Fruit fly (Drosophila melanogaster) whole organism, embryonic: ENCODE results near the gene Roc1b.

Experiments
- Atf-2 ChIP-seq: fragments of 200-800 bp; sonication (Bioruptor generic); optimal IDR thresholded peaks from 2 replicates; lab custom pipeline; 2016; ENCODE audit warnings: missing biosample characterization, missing genetic modification characterization
- Atf6 ChIP-seq: fragments of 200-800 bp; sonication (Bioruptor generic); IDR thresholded peaks from 2 replicates; pipeline ENCODE4 v1.3.6; 2022; ENCODE audit warnings: missing biosample characterization, missing genetic modification characterization
- B-H2 ChIP-seq: fragments of 200-800 bp; sonication (Bioruptor generic); optimal IDR thresholded peaks from 2 replicates; lab custom pipeline; 2018; ENCODE audit warnings: missing biosample characterization, mild to moderate bottlenecking, missing genetic modification characterization
- CG10543 ChIP-seq: fragments of 200-800 bp; sonication (Bioruptor generic); optimal IDR thresholded peaks from 3 replicates; lab custom pipeline; 2017; ENCODE audit warnings: missing biosample characterization, mild to moderate bottlenecking, missing genetic modification characterization, moderate library complexity
- CG13123 ChIP-seq: fragments of 200-800 bp; sonication (Bioruptor generic); optimal IDR thresholded peaks from 2 replicates; lab custom pipeline; 2016; ENCODE audit warnings: missing biosample characterization, missing genetic modification characterization
- CG13287 ChIP-seq: fragments of 200-800 bp; sonication (Bioruptor generic); IDR thresholded peaks from 2 replicates; pipeline ENCODE4 v1.3.6; 2022; ENCODE audit warnings: missing biosample characterization, missing genetic modification characterization; ENCODE audit not compliant: partially characterized antibody
- CG14860 ChIP-seq: fragments of 200-800 bp; sonication (Bioruptor generic); IDR thresholded peaks from 3 replicates; pipeline ENCODE4 v1.3.6; 2022; ENCODE audit warnings: missing biosample characterization, missing genetic modification characterization; ENCODE audit not compliant: partially characterized antibody
- CG14965 ChIP-seq: fragments of 200-800 bp; sonication (Bioruptor generic); optimal IDR thresholded peaks from 2 replicates; lab custom pipeline; 2016; ENCODE audit warnings: missing biosample characterization, missing genetic modification characterization, borderline replicate concordance
- CG15011 ChIP-seq: fragments of 200-800 bp; sonication (Bioruptor generic); optimal IDR thresholded peaks from 3 replicates; lab custom pipeline; 2018; ENCODE audit warnings: missing biosample characterization, mild to moderate bottlenecking, missing genetic modification characterization
- CG15479 ChIP-seq: fragments of 200-800 bp; sonication (Bioruptor generic); optimal IDR thresholded peaks from 3 replicates; lab custom pipeline; 2019; ENCODE audit warnings: missing biosample characterization, mild to moderate bottlenecking, missing genetic modification characterization, moderate library complexity
- CG17829 ChIP-seq: fragments of 200-800 bp; optimal IDR thresholded peaks from 2 replicates; lab custom pipeline; 2019; ENCODE audit warnings: missing biosample characterization, mild to moderate bottlenecking, missing genetic modification characterization, moderate library complexity
- CG2712 ChIP-seq: fragments of 200-800 bp; optimal IDR thresholded peaks from 3 replicates; lab custom pipeline; 2019; ENCODE audit warnings: missing biosample characterization, mild to moderate bottlenecking, missing genetic modification characterization, moderate library complexity
- CG30431 ChIP-seq: fragments of 200-800 bp; sonication (Bioruptor generic); optimal IDR thresholded peaks from 2 replicates; lab custom pipeline; 2017; ENCODE audit warnings: missing biosample characterization, missing genetic modification characterization
- CG31365 ChIP-seq: fragments of 200-800 bp; sonication (Bioruptor generic); optimal IDR thresholded peaks from 2 replicates; lab custom pipeline; 2018; ENCODE audit warnings: missing biosample characterization, mild to moderate bottlenecking, missing genetic modification characterization
- CG3281 ChIP-seq: fragments of 200-800 bp; sonication (Bioruptor generic); optimal IDR thresholded peaks from 3 replicates; lab custom pipeline; 2017; ENCODE audit warnings: missing biosample characterization, mild to moderate bottlenecking, missing genetic modification characterization
- CG3847 ChIP-seq: fragments of 200-800 bp; sonication (Bioruptor generic); IDR thresholded peaks from 2 replicates; pipeline ENCODE4 v1.3.6; 2022; ENCODE audit warnings: missing biosample characterization, missing genetic modification characterization
- CG4424 ChIP-seq: fragments of 200-800 bp; sonication (Bioruptor generic); optimal IDR thresholded peaks from 3 replicates; lab custom pipeline; 2016; ENCODE audit warnings: missing biosample characterization, missing genetic modification characterization
- CG6854 ChIP-seq: fragments of 200-800 bp; sonication (Bioruptor generic); optimal IDR thresholded peaks from 3 replicates; lab custom pipeline; 2017; ENCODE audit warnings: missing biosample characterization, mild to moderate bottlenecking, missing genetic modification characterization
- CG7372 ChIP-seq: fragments of 200-800 bp; sonication (Bioruptor generic); IDR thresholded peaks from 2 replicates; pipeline ENCODE4 v1.3.6; 2022; ENCODE audit warnings: missing biosample characterization, missing genetic modification characterization
- CG7963 ChIP-seq: fragments of 200-800 bp; sonication (Bioruptor generic); IDR thresholded peaks from 3 replicates; pipeline ENCODE4 v1.3.6; 2022; ENCODE audit warnings: missing biosample characterization, missing genetic modification characterization; ENCODE audit not compliant: partially characterized antibody
- CG8089 ChIP-seq: fragments of 200-800 bp; sonication (Bioruptor generic); optimal IDR thresholded peaks from 3 replicates; lab custom pipeline; 2016; ENCODE audit warnings: missing biosample characterization, missing genetic modification characterization
- CG8290 ChIP-seq, 3 experiments: fragments of 200-800 bp; sonication (Bioruptor generic); optimal IDR thresholded peaks; 2 replicates each; lab custom pipeline; 2016 to 2019; ENCODE audit warnings: missing biosample characterization in 3 of 3, missing genetic modification characterization in 3 of 3, mild to moderate bottlenecking in 2 of 3, moderate library complexity in 1 of 3
- CG9215 ChIP-seq: fragments of 200-800 bp; sonication (Bioruptor generic); IDR thresholded peaks from 2 replicates; pipeline ENCODE4 v1.3.6; 2022; ENCODE audit warnings: missing biosample characterization, missing genetic modification characterization
- CG9876 ChIP-seq: fragments of 200-800 bp; sonication (Bioruptor generic); optimal IDR thresholded peaks from 2 replicates; lab custom pipeline; 2016; ENCODE audit warnings: missing biosample characterization, missing genetic modification characterization
- Chrac-16 ChIP-seq: fragments of 200-800 bp; sonication (Bioruptor generic); optimal IDR thresholded peaks from 3 replicates; lab custom pipeline; 2016; ENCODE audit warnings: missing biosample characterization, missing genetic modification characterization
- Dbx ChIP-seq: fragments of 200-800 bp; sonication (Bioruptor generic); IDR thresholded peaks from 3 replicates; pipeline ENCODE4 v1.3.6; 2022; ENCODE audit warnings: missing biosample characterization, missing genetic modification characterization
- Deaf1 ChIP-seq: fragments of 200-800 bp; optimal IDR thresholded peaks from 3 replicates; lab custom pipeline; 2019; ENCODE audit warnings: missing biosample characterization, mild to moderate bottlenecking, missing genetic modification characterization, moderate library complexity
- Fer1 ChIP-seq: fragments of 200-800 bp; sonication (Bioruptor generic); optimal IDR thresholded peaks from 2 replicates; lab custom pipeline; 2017; ENCODE audit warnings: missing biosample characterization, mild to moderate bottlenecking, missing genetic modification characterization
- GATAe ChIP-seq: fragments of 200-800 bp; sonication (Bioruptor generic); conservative IDR thresholded peaks from 2 replicates; pipeline ENCODE4 v1.3.6; 2022; ENCODE audit warnings: missing biosample characterization, missing genetic modification characterization
- Hand ChIP-seq: fragments of 200-800 bp; sonication (Bioruptor generic); optimal IDR thresholded peaks from 2 replicates; lab custom pipeline; 2017; ENCODE audit warnings: mild to moderate bottlenecking, missing biosample characterization, missing genetic modification reagents, missing genetic modification characterization
- Hr51 ChIP-seq, 2 experiments: fragments of 200-800 bp; sonication (Bioruptor generic); optimal IDR thresholded peaks; 2 replicates in 1 of 2; 3 replicates in 1 of 2; lab custom pipeline; 2016 to 2018; ENCODE audit warnings: missing biosample characterization in 2 of 2, missing genetic modification characterization in 2 of 2, mild to moderate bottlenecking in 1 of 2, moderate library complexity in 1 of 2
- Med ChIP-seq: fragments of 200-800 bp; sonication (Bioruptor generic); peaks from one replicate; lab custom pipeline; 2016; ENCODE audit warnings: missing biosample characterization, missing genetic modification characterization, mild to moderate bottlenecking, inconsistent platforms, moderate library complexity
- NfI ChIP-seq: fragments of 200-800 bp; sonication (Bioruptor generic); optimal IDR thresholded peaks from 3 replicates; lab custom pipeline; 2018; ENCODE audit warnings: missing biosample characterization, mild to moderate bottlenecking, missing genetic modification characterization, moderate library complexity
- ara ChIP-seq: fragments of 200-800 bp; sonication (Bioruptor generic); IDR thresholded peaks from 2 replicates; pipeline ENCODE4 v1.3.6; 2022; ENCODE audit warnings: missing biosample characterization, missing genetic modification characterization
- br ChIP-seq: fragments of >200 bp; optimal IDR thresholded peaks from 2 replicates; lab custom pipeline; 2017
- cato ChIP-seq: fragments of 200-800 bp; sonication (Bioruptor generic); optimal IDR thresholded peaks from 2 replicates; lab custom pipeline; 2016; ENCODE audit warnings: missing biosample characterization, missing genetic modification characterization, borderline replicate concordance
- chif ChIP-seq, 2 experiments: fragments of 200-800 bp; sonication (Bioruptor generic); optimal IDR thresholded peaks; 3 replicates each; lab custom pipeline; 2016; ENCODE audit warnings: missing biosample characterization in 2 of 2, missing genetic modification characterization in 2 of 2
- cwo ChIP-seq: fragments of 200-800 bp; sonication (Bioruptor generic); optimal IDR thresholded peaks from 3 replicates; lab custom pipeline; 2017; ENCODE audit warnings: missing biosample characterization, missing genetic modification characterization, mild to moderate bottlenecking, moderate library complexity, missing genetic modification reagents
- exex ChIP-seq: fragments of 200-800 bp; sonication (Bioruptor generic); optimal IDR thresholded peaks from 4 replicates; lab custom pipeline; 2018; ENCODE audit warnings: missing biosample characterization, mild to moderate bottlenecking, missing genetic modification characterization, moderate library complexity
- grau ChIP-seq: fragments of 200-800 bp; optimal IDR thresholded peaks from 3 replicates; lab custom pipeline; 2019; ENCODE audit warnings: missing biosample characterization, mild to moderate bottlenecking, missing genetic modification characterization, moderate library complexity
- hkb ChIP-seq, 2 experiments: fragments of 200-800 bp in 1 of 2; fragments of >200 bp in 1 of 2; sonication (Bioruptor generic) in 1 of 2; IDR thresholded peaks in 1 of 2; optimal IDR thresholded peaks in 1 of 2; 2 replicates each; pipeline versions ENCODE4 v1.3.6 to Lab custom; 2017 to 2022; ENCODE audit warnings: missing biosample characterization in 1 of 2, missing genetic modification characterization in 1 of 2
- jumu ChIP-seq: fragments of 200-800 bp; sonication (Bioruptor generic); optimal IDR thresholded peaks from 3 replicates; lab custom pipeline; 2016; ENCODE audit warnings: missing biosample characterization, missing genetic modification characterization
- lab ChIP-seq: fragments of 200-800 bp; sonication (Bioruptor generic); optimal IDR thresholded peaks from 3 replicates; lab custom pipeline; 2017; ENCODE audit warnings: missing biosample characterization, missing genetic modification characterization, mild to moderate bottlenecking, moderate library complexity, missing genetic modification reagents
- psq ChIP-seq: fragments of 200-800 bp; sonication (Bioruptor generic); optimal IDR thresholded peaks from 2 replicates; lab custom pipeline; 2017; ENCODE audit warnings: missing biosample characterization, missing genetic modification characterization
- pum ChIP-seq: fragments of 200-800 bp; sonication (Bioruptor generic); optimal IDR thresholded peaks from 2 replicates; lab custom pipeline; 2016; ENCODE audit warnings: missing biosample characterization, missing genetic modification characterization
- pzg ChIP-seq: fragments of 200-800 bp; sonication (Bioruptor generic); optimal IDR thresholded peaks from 3 replicates; lab custom pipeline; 2018; ENCODE audit warnings: missing biosample characterization, mild to moderate bottlenecking, missing genetic modification characterization, moderate library complexity
- rib ChIP-seq: fragments of 200-800 bp; sonication (Bioruptor generic); IDR thresholded peaks from 2 replicates; pipeline ENCODE4 v1.3.6; 2022; ENCODE audit warnings: missing biosample characterization, missing genetic modification characterization
- sc ChIP-seq, 3 experiments: fragments of >200 bp in 2 of 3; fragments of 200-800 bp in 1 of 3; sonication (Bioruptor generic) in 1 of 3; optimal IDR thresholded peaks; 2 replicates in 2 of 3; 3 replicates in 1 of 3; lab custom pipeline; 2017; ENCODE audit warnings: mild to moderate bottlenecking in 1 of 3, missing biosample characterization in 1 of 3, missing genetic modification characterization in 1 of 3, missing genetic modification reagents in 1 of 3
- sisA ChIP-seq: fragments of 200-800 bp; sonication (Bioruptor generic); IDR thresholded peaks from 2 replicates; pipeline ENCODE4 v1.3.6; 2022; ENCODE audit warnings: missing biosample characterization, missing genetic modification characterization

Roc1b gene

dm6 chr3L:339072-339471 is 18.7 kb upstream of the Roc1b start (continued):
- TF ChIP-seq Hr51 (GFP tag; optimal IDR thresholded peaks at IDR 0.05; lab: Kevin White, UChicago): no peak
- peak; percentile 13 for TF ChIP-seq grau (tag; lab: Kevin White, UChicago)
- TF ChIP-seq Atf-2 (GFP tag; lab: Kevin White, UChicago): no peak
- TF ChIP-seq br: no peak
- no peak for TF ChIP-seq rib
- peak; percentile 4 for TF ChIP-seq CG17829 (tag; lab: Kevin White, UChicago)
- TF ChIP-seq CG9876: no peak
- TF ChIP-seq B-H2 (GFP tag; lab: Kevin White, UChicago): peak; percentile 21
- no peak for TF ChIP-seq NfI (GFP tag; lab: Kevin White, UChicago)
- peak; percentile 30 for TF ChIP-seq exex (tag; lab: Kevin White, UChicago)
- peak; percentile 58 for TF ChIP-seq lab
- TF ChIP-seq CG9215 (GFP tag; lab: Robert Waterston, UW): no peak
- peak; percentile 15 for TF ChIP-seq CG3281 (GFP tag; lab: Kevin White, UChicago)
- TF ChIP-seq CG15479: no peak
- TF ChIP-seq CG10543: peak; percentile 24
- TF ChIP-seq Chrac-16 (GFP tag; lab: Kevin White, UChicago): no peak
- TF ChIP-seq CG13287: 0 out of 2 replicates have a peak, but pooled peaks have one; percentile 12
- no peak for TF ChIP-seq CG2712
- no peak for TF ChIP-seq sisA (GFP tag; lab: Robert Waterston, UW)
- TF ChIP-seq CG6854 (GFP tag; lab: Kevin White, UChicago): no peak
- TF ChIP-seq Atf6 (GFP tag; lab: Robert Waterston, UW): 0 out of 2 replicates have a peak, but pooled peaks have one; percentile 21
- TF ChIP-seq Deaf1 (tag; lab: Kevin White, UChicago): peak; percentile 4
- peak; percentile 6 for TF ChIP-seq cwo (GFP tag; lab: Kevin White, UChicago)
- no peak for TF ChIP-seq CG14860
- TF ChIP-seq CG8290 (GFP tag; optimal IDR thresholded peaks at IDR 0.05; lab: Kevin White, UChicago): no peak
- TF ChIP-seq CG8290 (tag; optimal IDR thresholded peaks at IDR 0.05; lab: Kevin White, UChicago): peak in 1 of 2 experiments; percentile 66
- TF ChIP-seq pzg (GFP tag; lab: Kevin White, UChicago): no peak
- no peak for TF ChIP-seq CG30431 (GFP tag; lab: Kevin White, UChicago)
- TF ChIP-seq hkb (optimal IDR thresholded peaks at IDR 0.05; lab: Kevin White, UChicago): no peak
- peak; percentile 39; the same call in 1 of the 2 replicates for TF ChIP-seq hkb (GFP tag; IDR thresholded peaks at IDR 0.05; lab: Robert Waterston, UW)
- no peak for TF ChIP-seq CG8089 (GFP tag; lab: Kevin White, UChicago)
- TF ChIP-seq psq (GFP tag; lab: Kevin White, UChicago): no peak
- peak; percentile 44 for TF ChIP-seq Fer1 (GFP tag; lab: Kevin White, UChicago)
- TF ChIP-seq CG14965 (GFP tag; lab: Kevin White, UChicago): no peak
- no peak for TF ChIP-seq ara (GFP tag; lab: Robert Waterston, UW)
- peak; percentile 16; the same call in 1 of the 2 replicates for TF ChIP-seq CG3847 (GFP tag; lab: Robert Waterston, UW)
- TF ChIP-seq GATAe: peak; percentile 55; the same call in 1 of the 2 replicates
- TF ChIP-seq chif (GFP tag; optimal IDR thresholded peaks at IDR 0.05; lab: Kevin White, UChicago): no peak
- no peak for TF ChIP-seq CG7372 (GFP tag; lab: Robert Waterston, UW)
- no peak for TF ChIP-seq CG31365
- TF ChIP-seq sc (optimal IDR thresholded peaks at IDR 0.05; lab: Kevin White, UChicago): no peak
- TF ChIP-seq sc (GFP tag; optimal IDR thresholded peaks at IDR 0.05; lab: Kevin White, UChicago): no peak
- no peak for TF ChIP-seq jumu (GFP tag; lab: Kevin White, UChicago)
- peak; percentile 30 for TF ChIP-seq Med
- TF ChIP-seq Dbx: peak; percentile 48; the same call in 1 of the 3 replicates
- no peak for TF ChIP-seq CG7963 (GFP tag; lab: Robert Waterston, UW)
- TF ChIP-seq CG15011 (GFP tag; lab: Kevin White, UChicago): no peak
- no peak for TF ChIP-seq CG4424 (GFP tag; lab: Kevin White, UChicago)
- no peak for TF ChIP-seq CG13123 (GFP tag; lab: Kevin White, UChicago)
- no peak for TF ChIP-seq Hand (GFP tag; lab: Kevin White, UChicago)
- TF ChIP-seq pum: no peak
- TF ChIP-seq cato: no peak
